Fruit fly (Drosophila melanogaster) Kc167 (cell line): ENCODE data around the gene Mdr65.

Experiments used
- Myc ChIP-seq: fragments of >200 bp; optimal IDR thresholded peaks from 2 replicates; lab custom pipeline; 2017; ENCODE audit warnings: missing external identifiers
- Sin3A ChIP-seq: fragments of >200 bp; optimal IDR thresholded peaks from 2 replicates; lab custom pipeline; 2018; ENCODE audit warnings: missing external identifiers
- h ChIP-seq: fragments of >200 bp; optimal IDR thresholded peaks from 3 replicates; lab custom pipeline; 2018; ENCODE audit warnings: missing external identifiers
- insv ChIP-seq: fragments of >200 bp; optimal IDR thresholded peaks from 3 replicates; lab custom pipeline; 2018; ENCODE audit warnings: missing external identifiers
- psq ChIP-seq: fragments of >200 bp; optimal IDR thresholded peaks from 2 replicates; lab custom pipeline; 2017; ENCODE audit warnings: missing external identifiers
- ttk ChIP-seq: sonication (Bioruptor generic); optimal IDR thresholded peaks from 2 replicates; lab custom pipeline; 2017; ENCODE audit warnings: missing external identifiers

The Mdr65 gene

dm6 chr3L:6261230-6261629, 15.7 kb upstream of the Mdr65 start:
- TF ChIP-seq ttk (lab: Kevin White, UChicago) (no peak), Myc (lab: Kevin White, UChicago) (no peak), psq (lab: Kevin White, UChicago) (no peak), Sin3A (lab: Kevin White, UChicago) (no peak), insv (no peak), h (no peak)

- TF ChIP-seq insv: no peak
- TF ChIP-seq Sin3A (lab: Kevin White, UChicago): no peak
- TF ChIP-seq ttk (lab: Kevin White, UChicago): no peak
- no peak for TF ChIP-seq h
- no peak for TF ChIP-seq Myc (lab: Kevin White, UChicago)
- TF ChIP-seq psq (lab: Kevin White, UChicago): no peak
Observed at dm6 chr3L:6258660-6259059, 13.1 kb upstream of the Mdr65 start, which contains the start of gene CG10163. Gene CG10163 (minus strand): TSS chr3L:6258760.

dm6 chr3L:6256408-6257188, 11.1 kb upstream of the Mdr65 start, which contains the start of gene Best2:
Gene Best2 (minus strand): TSS chr3L:6256665.
- TF ChIP-seq insv: no peak
- TF ChIP-seq Myc (lab: Kevin White, UChicago): no peak
- TF ChIP-seq ttk (lab: Kevin White, UChicago): no peak
- no peak for TF ChIP-seq psq (lab: Kevin White, UChicago)

- TF ChIP-seq insv: no peak
- TF ChIP-seq psq (lab: Kevin White, UChicago): no peak
- TF ChIP-seq Sin3A (lab: Kevin White, UChicago): no peak
- no peak for TF ChIP-seq h
- TF ChIP-seq ttk (lab: Kevin White, UChicago): no peak
- TF ChIP-seq Myc (lab: Kevin White, UChicago): no peak
Observed at dm6 chr3L:6254427-6255105, 9.0 kb upstream of the Mdr65 start.

- TF ChIP-seq h (no peak), Myc (lab: Kevin White, UChicago) (no peak), ttk (lab: Kevin White, UChicago) (no peak), Sin3A (lab: Kevin White, UChicago) (no peak)
Observed at dm6 chr3L:6253730-6254129, 8.2 kb upstream of the Mdr65 start.

dm6 chr3L:6249178-6250078, 3.9 kb upstream of the Mdr65 start:
- TF ChIP-seq h (no peak), insv (no peak), psq (lab: Kevin White, UChicago) (no peak), Myc (lab: Kevin White, UChicago) (no peak), ttk (lab: Kevin White, UChicago) (no peak), Sin3A (lab: Kevin White, UChicago) (no peak)

dm6 chr3L:6239968-6240367, 5.6 kb downstream of the Mdr65 start, which contains the start of gene CG10226:
Gene CG10226 (minus strand): TSS chr3L:6240068.
- TF ChIP-seq ttk (lab: Kevin White, UChicago) (no peak), Myc (lab: Kevin White, UChicago) (no peak), insv (no peak), Sin3A (lab: Kevin White, UChicago) (no peak), h (no peak), psq (lab: Kevin White, UChicago) (no peak)

dm6 chr3L:6234035-6234434, 11.5 kb downstream of the Mdr65 start, which contains the start of gene CG42714:
Gene CG42714 (minus strand): TSS chr3L:6234056.
- TF ChIP-seq psq (lab: Kevin White, UChicago) (no peak), Myc (lab: Kevin White, UChicago) (no peak), insv (no peak), ttk (lab: Kevin White, UChicago) (no peak), h (no peak), Sin3A (lab: Kevin White, UChicago) (no peak)

- TF ChIP-seq h (no peak), Myc (lab: Kevin White, UChicago) (no peak), psq (lab: Kevin White, UChicago) (no peak), ttk (lab: Kevin White, UChicago) (no peak), insv (no peak), Sin3A (lab: Kevin White, UChicago) (no peak)
Observed at dm6 chr3L:6233281-6233680, 12.3 kb downstream of the Mdr65 start, which contains the start of gene BG642312. Gene BG642312 (minus strand): TSS chr3L:6233381.

- no peak for TF ChIP-seq h
- no peak for TF ChIP-seq Myc (lab: Kevin White, UChicago)
- no peak for TF ChIP-seq psq (lab: Kevin White, UChicago)
- TF ChIP-seq Sin3A (lab: Kevin White, UChicago): no peak
- TF ChIP-seq ttk (lab: Kevin White, UChicago): no peak
- TF ChIP-seq insv: no peak
Observed at dm6 chr3L:6232261-6232660, 13.3 kb downstream of the Mdr65 start, which contains the start of gene CG13299. Gene CG13299 (minus strand): TSS chr3L:6232361.

- no peak for TF ChIP-seq Sin3A (lab: Kevin White, UChicago)
- TF ChIP-seq Myc (lab: Kevin White, UChicago): no peak
- TF ChIP-seq ttk (lab: Kevin White, UChicago): no peak
- TF ChIP-seq psq (lab: Kevin White, UChicago): no peak
- no peak for TF ChIP-seq insv
- TF ChIP-seq h: no peak
Observed at dm6 chr3L:6220187-6220586, 25.4 kb downstream of the Mdr65 start, which contains the start of gene CG33946. Gene CG33946 (plus strand): TSS chr3L:6220578.
